Worm (Caenorhabditis elegans) whole organism, late embryonic: Measurements from ENCODE around the gene sftd-3.

ENCODE experiments used
- ceh-14 ChIP-seq: sonication (generic microtip); optimal IDR thresholded peaks from 2 replicates; lab custom pipeline; 2016; ENCODE audit warnings: missing genotype, missing genetic modification characterization, missing compliant biosample characterization
- ceh-18 ChIP-seq: sonication (generic microtip); optimal IDR thresholded peaks from 2 replicates; lab custom pipeline; 2016; ENCODE audit warnings: missing genetic modification characterization, missing compliant biosample characterization
- ceh-9 ChIP-seq: sonication (generic microtip); optimal IDR thresholded peaks from 2 replicates; lab custom pipeline; 2016; ENCODE audit warnings: mild to moderate bottlenecking, missing genetic modification characterization, inconsistent platforms, missing compliant biosample characterization
- hlh-30 ChIP-seq: sonication (generic microtip); optimal IDR thresholded peaks from 2 replicates; lab custom pipeline; 2017; ENCODE audit warnings: antibody characterized with exemption, missing genetic modification characterization, missing compliant biosample characterization; ENCODE audit not compliant: insufficient read depth
- lin-11 ChIP-seq: fragments of 200-800 bp; sonication (Bioruptor generic); optimal IDR thresholded peaks from 2 replicates; lab custom pipeline; 2018; ENCODE audit warnings: mild to moderate bottlenecking, missing genetic modification characterization, missing compliant biosample characterization
- nhr-11 ChIP-seq: fragments of 150-350 bp; optimal IDR thresholded peaks from 2 replicates; lab custom pipeline; 2014; ENCODE audit warnings: missing biosample characterization, missing genetic modification characterization
- pax-1 ChIP-seq: fragments of 150-350 bp; optimal IDR thresholded peaks from 2 replicates; lab custom pipeline; 2014; ENCODE audit warnings: missing biosample characterization, missing genetic modification characterization
- ref-2 ChIP-seq: sonication (generic microtip); optimal IDR thresholded peaks from 2 replicates; lab custom pipeline; 2016; ENCODE audit warnings: missing genetic modification characterization, missing compliant biosample characterization
- unc-86 ChIP-seq: sonication (generic microtip); optimal IDR thresholded peaks from 2 replicates; lab custom pipeline; 2016; ENCODE audit warnings: missing genetic modification characterization, missing compliant biosample characterization

- no peak for TF ChIP-seq lin-11 (tag; lab: Kevin White, UChicago)
- no peak for TF ChIP-seq unc-86 (tag; lab: Kevin White, UChicago)
- TF ChIP-seq ceh-14 (tag; lab: Kevin White, UChicago): peak; percentile 52
- TF ChIP-seq nhr-11 (tag; lab: Kevin White, UChicago): no peak
- no peak for TF ChIP-seq pax-1 (tag; lab: Kevin White, UChicago)
- no peak for TF ChIP-seq hlh-30 (tag; lab: Kevin White, UChicago)
- no peak for TF ChIP-seq ref-2 (tag; lab: Kevin White, UChicago)
- no peak for TF ChIP-seq ceh-18 (tag; lab: Kevin White, UChicago)
- no peak for TF ChIP-seq ceh-9
These were observed 33.5 kb upstream of the sftd-3 start, which contains the start of the genes F44G4.3 and tdp-1 for ce11 chrII:8997479-8997878.
